Fruit fly (Drosophila melanogaster) whole organism, embryonic: ENCODE measurements around the gene regucalcin.

Source experiments
- Bgb ChIP-seq: fragments of 200-800 bp; sonication (Bioruptor generic); IDR thresholded peaks from 2 replicates; pipeline ENCODE4 v1.3.6; 2022; ENCODE audit warnings: missing biosample characterization, missing genetic modification characterization; ENCODE audit not compliant: partially characterized antibody
- CG10366 ChIP-seq: fragments of 200-800 bp; sonication (Bioruptor generic); IDR thresholded peaks from 2 replicates; pipeline ENCODE4 v1.3.6; 2022; ENCODE audit warnings: missing biosample characterization, missing genetic modification characterization
- CG10654 ChIP-seq: fragments of 200-800 bp; sonication (Bioruptor generic); optimal IDR thresholded peaks from 2 replicates; lab custom pipeline; 2016; ENCODE audit warnings: missing biosample characterization, missing genetic modification characterization
- CG12219 ChIP-seq: fragments of 200-800 bp; sonication (Bioruptor generic); optimal IDR thresholded peaks from 3 replicates; lab custom pipeline; 2018; ENCODE audit warnings: missing biosample characterization, mild to moderate bottlenecking, missing genetic modification characterization
- CG13287 ChIP-seq: fragments of 200-800 bp; sonication (Bioruptor generic); IDR thresholded peaks from 2 replicates; pipeline ENCODE4 v1.3.6; 2022; ENCODE audit warnings: missing biosample characterization, missing genetic modification characterization; ENCODE audit not compliant: partially characterized antibody
- CG13775 ChIP-seq: fragments of 200-800 bp; sonication (Bioruptor generic); optimal IDR thresholded peaks from 3 replicates; lab custom pipeline; 2017; ENCODE audit warnings: missing biosample characterization, mild to moderate bottlenecking, missing genetic modification characterization
- CG14860 ChIP-seq: fragments of 200-800 bp; sonication (Bioruptor generic); IDR thresholded peaks from 3 replicates; pipeline ENCODE4 v1.3.6; 2022; ENCODE audit warnings: missing biosample characterization, missing genetic modification characterization; ENCODE audit not compliant: partially characterized antibody
- CG2129 ChIP-seq: fragments of 200-800 bp; sonication (Bioruptor generic); IDR thresholded peaks from 2 replicates; pipeline ENCODE4 v1.3.6; 2022; ENCODE audit warnings: missing biosample characterization, missing genetic modification characterization; ENCODE audit not compliant: partially characterized antibody
- CG3065 ChIP-seq: fragments of 200-800 bp; sonication (Bioruptor generic); optimal IDR thresholded peaks from 2 replicates; lab custom pipeline; 2016; ENCODE audit warnings: missing biosample characterization, missing genetic modification characterization
- CG31224 ChIP-seq: fragments of 200-800 bp; sonication (Bioruptor generic); IDR thresholded peaks from 2 replicates; pipeline ENCODE4 v1.3.6; 2022; ENCODE audit warnings: missing biosample characterization, missing genetic modification characterization
- CG6854 ChIP-seq: fragments of 200-800 bp; sonication (Bioruptor generic); optimal IDR thresholded peaks from 3 replicates; lab custom pipeline; 2017; ENCODE audit warnings: missing biosample characterization, mild to moderate bottlenecking, missing genetic modification characterization
- CG7963 ChIP-seq: fragments of 200-800 bp; sonication (Bioruptor generic); IDR thresholded peaks from 3 replicates; pipeline ENCODE4 v1.3.6; 2022; ENCODE audit warnings: missing biosample characterization, missing genetic modification characterization; ENCODE audit not compliant: partially characterized antibody
- Dfd ChIP-seq, 2 experiments: fragments of >200 bp; optimal IDR thresholded peaks; 2 replicates each; lab custom pipeline; 2017; ENCODE audit warnings: missing biosample characterization in 2 of 2, missing genetic modification characterization in 2 of 2
- Dll ChIP-seq: fragments of 200-800 bp; sonication (Bioruptor generic); IDR thresholded peaks from 4 replicates; pipeline ENCODE4 v1.3.6; 2022; ENCODE audit warnings: missing biosample characterization, missing genetic modification characterization; ENCODE audit not compliant: partially characterized antibody
- E2f2 ChIP-seq: fragments of 200-800 bp; sonication (Bioruptor generic); IDR thresholded peaks from 2 replicates; pipeline ENCODE4 v1.3.6; 2022; ENCODE audit warnings: missing biosample characterization, missing genetic modification characterization
- Ets65A ChIP-seq: fragments of 200-800 bp; sonication (Bioruptor generic); peaks from one replicate; lab custom pipeline; 2016; ENCODE audit warnings: missing biosample characterization, missing genetic modification characterization
- Gug ChIP-seq: fragments of 200-800 bp; sonication (Bioruptor generic); IDR thresholded peaks from 4 replicates; pipeline ENCODE4 v1.3.6; 2022; ENCODE audit warnings: missing biosample characterization, missing genetic modification characterization
- HLH4C ChIP-seq: fragments of 200-800 bp; sonication (Bioruptor generic); IDR thresholded peaks from 3 replicates; pipeline ENCODE4 v1.3.6; 2022; ENCODE audit warnings: missing biosample characterization, missing genetic modification characterization; ENCODE audit not compliant: partially characterized antibody
- HLH54F ChIP-seq: fragments of 200-800 bp; sonication (Bioruptor generic); optimal IDR thresholded peaks from 3 replicates; lab custom pipeline; 2016; ENCODE audit warnings: missing biosample characterization, missing genetic modification characterization
- MESR4 ChIP-seq: fragments of 200-800 bp; sonication (Bioruptor generic); optimal IDR thresholded peaks from 2 replicates; lab custom pipeline; 2018; ENCODE audit warnings: missing biosample characterization, mild to moderate bottlenecking, missing genetic modification characterization, moderate library complexity
- NC2β ChIP-seq: fragments of 200-800 bp; sonication (Bioruptor generic); optimal IDR thresholded peaks from 2 replicates; lab custom pipeline; 2016; ENCODE audit warnings: missing biosample characterization, missing genetic modification characterization
- Opbp ChIP-seq: fragments of 200-800 bp; sonication (Bioruptor generic); IDR thresholded peaks from 3 replicates; pipeline ENCODE4 v1.3.6; 2022; ENCODE audit warnings: missing biosample characterization, missing genetic modification characterization; ENCODE audit not compliant: partially characterized antibody
- Optix ChIP-seq: fragments of 200-800 bp; sonication (Bioruptor generic); IDR thresholded peaks from 3 replicates; pipeline ENCODE4 v1.3.6; 2022; ENCODE audit warnings: missing biosample characterization, missing genetic modification characterization
- Scr ChIP-seq: fragments of 200-800 bp; sonication (Bioruptor generic); IDR thresholded peaks from 2 replicates; pipeline ENCODE4 v1.3.6; 2022; ENCODE audit warnings: missing biosample characterization, missing genetic modification characterization; ENCODE audit not compliant: partially characterized antibody
- Six4 ChIP-seq: fragments of 200-800 bp; sonication (Bioruptor generic); optimal IDR thresholded peaks from 2 replicates; lab custom pipeline; 2016; ENCODE audit warnings: missing biosample characterization, missing genetic modification characterization
- Sry-β ChIP-seq: fragments of 200-800 bp; sonication (Bioruptor generic); optimal IDR thresholded peaks from 2 replicates; lab custom pipeline; 2018; ENCODE audit warnings: missing biosample characterization, mild to moderate bottlenecking, missing genetic modification characterization, moderate library complexity
- Usf ChIP-seq: fragments of 200-800 bp; sonication (Bioruptor generic); optimal IDR thresholded peaks from 2 replicates; lab custom pipeline; 2017; ENCODE audit warnings: missing genotype, missing biosample characterization, missing genetic modification characterization
- bbx ChIP-seq: fragments of 200-800 bp; sonication (Bioruptor generic); IDR thresholded peaks from 2 replicates; pipeline ENCODE4 v1.3.6; 2022; ENCODE audit warnings: missing biosample characterization, missing genetic modification characterization; ENCODE audit not compliant: partially characterized antibody
- chif ChIP-seq, 2 experiments: fragments of 200-800 bp; sonication (Bioruptor generic); optimal IDR thresholded peaks; 3 replicates each; lab custom pipeline; 2016; ENCODE audit warnings: missing biosample characterization in 2 of 2, missing genetic modification characterization in 2 of 2
- ci ChIP-seq: fragments of 200-800 bp; sonication (Bioruptor generic); IDR thresholded peaks from 3 replicates; pipeline ENCODE4 v1.3.6; 2022; ENCODE audit warnings: missing biosample characterization, missing genetic modification characterization
- ftz-f1 ChIP-seq: fragments of 200-800 bp; sonication (Bioruptor generic); optimal IDR thresholded peaks from 2 replicates; lab custom pipeline; 2016; ENCODE audit warnings: missing biosample characterization, missing genetic modification characterization
- gfzf ChIP-seq: fragments of 200-800 bp; sonication (Bioruptor generic); optimal IDR thresholded peaks from 2 replicates; lab custom pipeline; 2016; ENCODE audit warnings: missing biosample characterization, mild to moderate bottlenecking, missing genetic modification characterization, moderate library complexity
- grau ChIP-seq: fragments of 200-800 bp; optimal IDR thresholded peaks from 3 replicates; lab custom pipeline; 2019; ENCODE audit warnings: missing biosample characterization, mild to moderate bottlenecking, missing genetic modification characterization, moderate library complexity
- hb ChIP-seq: fragments of 200-800 bp; sonication (Bioruptor generic); IDR thresholded peaks from 3 replicates; pipeline ENCODE4 v1.3.6; 2022; ENCODE audit warnings: missing biosample characterization, missing genetic modification characterization; ENCODE audit not compliant: partially characterized antibody
- jumu ChIP-seq: fragments of 200-800 bp; sonication (Bioruptor generic); optimal IDR thresholded peaks from 3 replicates; lab custom pipeline; 2016; ENCODE audit warnings: missing biosample characterization, missing genetic modification characterization
- lilli ChIP-seq: fragments of 200-800 bp; sonication (Bioruptor generic); optimal IDR thresholded peaks from 3 replicates; lab custom pipeline; 2016; ENCODE audit warnings: missing biosample characterization, missing genetic modification characterization
- mld ChIP-seq: fragments of 200-800 bp; sonication (Bioruptor generic); IDR thresholded peaks from 3 replicates; pipeline ENCODE4 v1.3.6; 2022; ENCODE audit warnings: missing biosample characterization, missing genetic modification characterization; ENCODE audit not compliant: partially characterized antibody
- nerfin-2 ChIP-seq: fragments of 200-800 bp; sonication (Bioruptor generic); IDR thresholded peaks from 2 replicates; pipeline ENCODE4 v1.3.6; 2022; ENCODE audit warnings: missing biosample characterization, missing genetic modification characterization; ENCODE audit not compliant: partially characterized antibody
- oc ChIP-seq: fragments of 200-800 bp; sonication (Bioruptor generic); optimal IDR thresholded peaks from 2 replicates; lab custom pipeline; 2018; ENCODE audit warnings: missing biosample characterization, mild to moderate bottlenecking, missing genetic modification characterization, moderate library complexity
- pan ChIP-seq, 4 experiments: fragments of >200 bp in 3 of 4; fragments of 200-800 bp in 1 of 4; sonication (Bioruptor generic) in 1 of 4; optimal IDR thresholded peaks in 3 of 4; IDR thresholded peaks in 1 of 4; 2 replicates each; pipeline versions ENCODE4 v1.3.6 to Lab custom; 2017 to 2022; ENCODE audit warnings: missing biosample characterization in 2 of 4, missing genetic modification characterization in 2 of 4, mixed read lengths in 1 of 4
- row ChIP-seq: fragments of 200-800 bp; sonication (Bioruptor generic); IDR thresholded peaks from 3 replicates; pipeline ENCODE4 v1.3.6; 2022; ENCODE audit warnings: missing biosample characterization, missing genetic modification characterization
- seq ChIP-seq: fragments of 200-800 bp; sonication (Bioruptor generic); IDR thresholded peaks from 2 replicates; pipeline ENCODE4 v1.3.6; 2022; ENCODE audit warnings: missing biosample characterization, missing genetic modification characterization
- ttk ChIP-seq: fragments of 200-800 bp; sonication (Bioruptor generic); IDR thresholded peaks from 2 replicates; pipeline ENCODE4 v2.1.2; 2022; ENCODE audit warnings: missing biosample characterization, missing genetic modification characterization
- vnd ChIP-seq: fragments of 200-800 bp; sonication (Bioruptor generic); IDR thresholded peaks from 3 replicates; pipeline ENCODE4 v1.3.6; 2022; ENCODE audit warnings: missing biosample characterization, missing genetic modification characterization; ENCODE audit not compliant: partially characterized antibody
- zen2 ChIP-seq: fragments of 200-800 bp; sonication (Bioruptor generic); IDR thresholded peaks from 3 replicates; pipeline ENCODE4 v1.3.6; 2022; ENCODE audit warnings: missing biosample characterization, missing genetic modification characterization; ENCODE audit not compliant: partially characterized antibody

Gene regucalcin

dm6 chrX:12014800-12015389 is 2.7 kb downstream of the regucalcin start (continued):
- TF ChIP-seq grau (tag; lab: Kevin White, UChicago) (peak; percentile 38), ci (GFP tag; lab: Robert Waterston, UW) (peak; percentile 46; the same call in 1 of the 3 replicates), Dfd (GFP tag; optimal IDR thresholded peaks at IDR 0.05; lab: Kevin White, UChicago) (no peak), Usf (no peak), Optix (GFP tag; lab: Robert Waterston, UW) (0 out of 3 replicates have a peak, but pooled peaks have one; percentile 9), row (GFP tag; lab: Robert Waterston, UW) (peak; percentile 69), seq (GFP tag; lab: Robert Waterston, UW) (peak; percentile 32; the same call in 1 of the 2 replicates)
- TF ChIP-seq, all 482 proteins: peak for 145

dm6 chrX:12017815-12018439 is 5.8 kb downstream of the regucalcin start, which contains the start of gene Chrac-16:
Gene Chrac-16, minus strand, starts transcription at chrX:12017961.
- TF ChIP-seq vnd (GFP tag; lab: Robert Waterston, UW) (peak; percentile 80), CG14860 (GFP tag; lab: Robert Waterston, UW) (peak; percentile 78), bbx (peak; percentile 86), lilli (GFP tag; lab: Kevin White, UChicago) (no peak), pan (optimal IDR thresholded peaks at IDR 0.05; lab: Kevin White, UChicago) (no peak), pan (GFP tag; optimal IDR thresholded peaks at IDR 0.05 in 1 of 2, IDR thresholded peaks at IDR 0.05 in 1 of 2) (no peak), MESR4 (GFP tag; lab: Kevin White, UChicago) (peak; percentile 65), NC2β (GFP tag; lab: Kevin White, UChicago) (no peak), CG13775 (GFP tag; lab: Kevin White, UChicago) (no peak), Ets65A (peak; percentile 9), CG31224 (GFP tag; lab: Robert Waterston, UW) (no peak), Sry-β (GFP tag; lab: Kevin White, UChicago) (no peak), HLH4C (peak; percentile 70), Dll (GFP tag; lab: Robert Waterston, UW) (peak; percentile 78), oc (tag; lab: Kevin White, UChicago) (no peak), chif (GFP tag; optimal IDR thresholded peaks at IDR 0.05; lab: Kevin White, UChicago) (no peak), CG3065 (GFP tag; lab: Kevin White, UChicago) (no peak), nerfin-2 (GFP tag; lab: Robert Waterston, UW) (peak; percentile 69), hb (peak; percentile 73), Opbp (peak; percentile 79), CG12219 (GFP tag; lab: Kevin White, UChicago) (no peak), ftz-f1 (no peak), gfzf (GFP tag; lab: Kevin White, UChicago) (peak; percentile 20), CG13287 (GFP tag; lab: Robert Waterston, UW) (peak; percentile 71), jumu (GFP tag; lab: Kevin White, UChicago) (no peak), Six4 (no peak), Gug (GFP tag; lab: Robert Waterston, UW) (no peak), E2f2 (GFP tag; lab: Robert Waterston, UW) (peak; percentile 7; the same call in 1 of the 2 replicates), CG6854 (no peak), Scr (peak; percentile 78), Dfd (GFP tag; optimal IDR thresholded peaks at IDR 0.05; lab: Kevin White, UChicago) (no peak), Bgb (GFP tag; lab: Robert Waterston, UW) (peak; percentile 81), mld (GFP tag; lab: Robert Waterston, UW) (peak; percentile 53; the same call in 1 of the 3 replicates), ttk (GFP tag; lab: Robert Waterston, UW) (no peak), CG10654 (GFP tag; lab: Kevin White, UChicago) (no peak), zen2 (peak; percentile 73), HLH54F (GFP tag; lab: Kevin White, UChicago) (no peak), CG2129 (GFP tag; lab: Robert Waterston, UW) (peak; percentile 60), CG7963 (peak; percentile 63; the same call in 2 of the 3 replicates), CG10366 (GFP tag; lab: Robert Waterston, UW) (no peak)
